Fruit fly (Drosophila melanogaster) whole organism, adult: ENCODE data around the gene CG14431.
A peak's percentile ranks its signal among the peaks of the same experiment; 100 is the strongest.

Source experiments
- CG11617 ChIP-seq: fragments of 200-800 bp; sonication (Bioruptor generic); optimal IDR thresholded peaks from 2 replicates; lab custom pipeline; 2017; ENCODE audit warnings: mild to moderate bottlenecking, missing biosample characterization, missing genetic modification reagents, missing genetic modification characterization
- CG33017 ChIP-seq: fragments of 200-800 bp; sonication (Bioruptor generic); optimal IDR thresholded peaks from 2 replicates; lab custom pipeline; 2018; ENCODE audit warnings: missing biosample characterization, mild to moderate bottlenecking, missing genetic modification characterization, moderate library complexity
- bab1 ChIP-seq: fragments of 200-800 bp; sonication (Bioruptor generic); optimal IDR thresholded peaks from 3 replicates; lab custom pipeline; 2019; ENCODE audit warnings: missing biosample characterization, mild to moderate bottlenecking, missing genetic modification characterization, moderate library complexity
- ovo ChIP-seq: fragments of 200-800 bp; sonication (Bioruptor generic); optimal IDR thresholded peaks from 2 replicates; lab custom pipeline; 2016; ENCODE audit warnings: missing biosample characterization, missing genetic modification characterization
- pad ChIP-seq: fragments of 200-800 bp; sonication (Bioruptor generic); optimal IDR thresholded peaks from 3 replicates; lab custom pipeline; 2017; ENCODE audit warnings: missing biosample characterization, missing genetic modification characterization, mild to moderate bottlenecking, moderate library complexity, missing genetic modification reagents
- toe ChIP-seq: fragments of 200-800 bp; sonication (Bioruptor generic); optimal IDR thresholded peaks from 2 replicates; lab custom pipeline; 2016; ENCODE audit warnings: missing biosample characterization, missing genetic modification characterization

dm6 chrX:6865039-6865438 lies 43.0 kb upstream of the CG14431 start:
- TF ChIP-seq bab1 (no peak), CG33017 (tag; lab: Kevin White, UChicago) (no peak), pad (GFP tag; lab: Kevin White, UChicago) (peak; percentile 14), toe (GFP tag; lab: Kevin White, UChicago) (no peak), ovo (no peak), CG11617 (GFP tag; lab: Kevin White, UChicago) (no peak)
